Fruit fly (Drosophila melanogaster): Measurements from ENCODE around the gene CG34140.

CG34140 gene

dm6 chr3L:160446-161094 lies 23.7 kb downstream of the CG34140 start (continued):
- TF ChIP-seq pzg (GFP tag; optimal IDR thresholded peaks at IDR 0.05) (no peak), HLHmδ (GFP tag; optimal IDR thresholded peaks at IDR 0.05) (peak; percentile 64), CG3726 (GFP tag; IDR thresholded peaks at IDR 0.05) (no peak), Rfx (GFP tag; IDR thresholded peaks at IDR 0.05) (peak; percentile 24; the same call in 1 of the 2 replicates), CG3407 (GFP tag; optimal IDR thresholded peaks at IDR 0.05) (no peak), Abd-B (GFP tag; optimal IDR thresholded peaks at IDR 0.05) (no peak), E2f1 (GFP tag; IDR thresholded peaks at IDR 0.05) (no peak), dmrt99B (tag; optimal IDR thresholded peaks at IDR 0.05) (no peak), Hand (GFP tag; optimal IDR thresholded peaks at IDR 0.05) (peak; percentile 23), CG17328 (GFP tag; IDR thresholded peaks at IDR 0.05) (no peak), Hr78 (GFP tag; optimal IDR thresholded peaks at IDR 0.05) (peak in 1 of 2 experiments; percentile 16), CG13123 (GFP tag; optimal IDR thresholded peaks at IDR 0.05) (no peak), gcm2 (GFP tag; optimal IDR thresholded peaks at IDR 0.05) (peak; percentile 5), CG11085 (GFP tag; IDR thresholded peaks at IDR 0.05) (no peak), CG17359 (tag; optimal IDR thresholded peaks at IDR 0.05) (no peak), pfk (GFP tag; optimal IDR thresholded peaks at IDR 0.05) (peak; percentile 17), cwo (GFP tag; optimal IDR thresholded peaks at IDR 0.05) (no peak), tio (GFP tag; optimal IDR thresholded peaks at IDR 0.05) (no peak), sc (optimal IDR thresholded peaks at IDR 0.05) (no peak), sc (GFP tag; optimal IDR thresholded peaks at IDR 0.05) (no peak), CG12391 (tag; optimal IDR thresholded peaks at IDR 0.05) (no peak), cato (GFP tag; optimal IDR thresholded peaks at IDR 0.05; ENCODE audit: borderline replicate concordance) (no peak), cad (GFP tag; optimal IDR thresholded peaks at IDR 0.05) (no peak), CG7963 (GFP tag; IDR thresholded peaks at IDR 0.05; ENCODE audit: partially characterized antibody) (no peak), Oaz (GFP tag; IDR thresholded peaks at IDR 0.05) (no peak), Vsx1 (GFP tag; optimal IDR thresholded peaks at IDR 0.05) (no peak), Dip2 (GFP tag; IDR thresholded peaks at IDR 0.05) (no peak), CG12744 (GFP tag; optimal IDR thresholded peaks at IDR 0.05) (no peak), CG10366 (GFP tag; IDR thresholded peaks at IDR 0.05) (no peak), otp (GFP tag; IDR thresholded peaks at IDR 0.05) (no peak)

DNA sequence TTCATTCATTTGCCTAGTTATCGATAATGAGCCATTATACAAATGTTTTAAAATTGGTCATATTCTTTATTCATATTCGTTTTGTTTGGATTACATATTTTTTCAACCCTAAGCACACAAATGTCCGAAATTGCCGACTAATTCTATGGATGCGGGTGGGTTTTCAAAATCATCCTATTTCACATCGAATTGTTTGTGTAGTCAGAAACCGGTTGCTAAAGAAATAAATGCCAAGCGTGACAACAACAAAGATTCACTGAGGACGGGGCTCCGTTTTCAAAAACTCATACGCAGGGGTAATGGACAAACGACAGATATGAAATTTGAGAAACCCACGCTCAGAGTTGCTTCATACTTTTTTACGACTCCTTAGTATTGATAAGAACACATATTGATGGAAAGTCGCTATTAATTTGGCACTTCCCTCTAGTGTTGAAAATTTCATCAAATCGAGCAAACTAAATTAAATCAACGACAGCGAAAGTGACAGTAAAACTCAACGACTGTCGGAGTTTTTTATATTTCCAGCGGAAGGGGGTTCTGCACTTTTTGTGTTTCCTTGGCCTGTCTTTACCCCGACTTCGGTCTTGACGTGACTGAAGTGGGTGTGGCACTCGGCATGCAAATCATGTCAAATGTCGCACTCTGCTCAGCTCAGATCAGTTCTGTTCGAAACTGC lies 24.7 kb downstream of the CG34140 start:
- TF ChIP-seq Awh (GFP tag; IDR thresholded peaks at IDR 0.05) = 0 out of 2 replicates have a peak, but pooled peaks have one; percentile 14
- TF ChIP-seq salm (tag; optimal IDR thresholded peaks at IDR 0.05) = no peak
- no peak for TF ChIP-seq CG7987 (GFP tag; optimal IDR thresholded peaks at IDR 0.05)
- TF ChIP-seq al (GFP tag; IDR thresholded peaks at IDR 0.05) = no peak
- no peak for TF ChIP-seq Usf (GFP tag; optimal IDR thresholded peaks at IDR 0.05)
- TF ChIP-seq CG2129 (GFP tag; IDR thresholded peaks at IDR 0.05; ENCODE audit: partially characterized antibody) = no peak
- peak; percentile 26; the same call in 1 of the 3 replicates for TF ChIP-seq CG2199 (GFP tag; IDR thresholded peaks at IDR 0.05)
- no peak for TF ChIP-seq gfzf (GFP tag; optimal IDR thresholded peaks at IDR 0.05)
- peak in 1 of 2 experiments; percentile 56 for TF ChIP-seq Eip74EF (GFP tag; optimal IDR thresholded peaks at IDR 0.05)
- peak; percentile 44 for TF ChIP-seq sens (GFP tag)
- TF ChIP-seq CG4360 (GFP tag; IDR thresholded peaks at IDR 0.05) = peak; percentile 66
- no peak for TF ChIP-seq CG17359 (tag; optimal IDR thresholded peaks at IDR 0.05)
- TF ChIP-seq trh (GFP tag; optimal IDR thresholded peaks at IDR 0.05) = no peak
- peak; percentile 19 for TF ChIP-seq CG8281 (tag; optimal IDR thresholded peaks at IDR 0.05)
- no peak for TF ChIP-seq CG5245 (GFP tag; optimal IDR thresholded peaks at IDR 0.05)
- TF ChIP-seq Antp (GFP tag; optimal IDR thresholded peaks at IDR 0.05) = no peak
- TF ChIP-seq Blimp-1 (GFP tag; optimal IDR thresholded peaks at IDR 0.05) = peak; percentile 51
- peak; percentile 26 for TF ChIP-seq Six4 (GFP tag; optimal IDR thresholded peaks at IDR 0.05)
- peak in 1 of 2 experiments; percentile 63 for TF ChIP-seq insv (GFP tag; optimal IDR thresholded peaks at IDR 0.05)
- TF ChIP-seq NFAT (GFP tag; IDR thresholded peaks at IDR 0.05) = no peak
- TF ChIP-seq stwl (tag; optimal IDR thresholded peaks at IDR 0.05) = peak; percentile 14

Data from whole organism, embryonic.